Fruit fly (Drosophila melanogaster): ENCODE data around the gene sty.

The sty gene

dm6 chr3L:3396056-3396455, 28.7 kb downstream of the sty start (continued):
- TF ChIP-seq CG7372 (GFP tag; IDR thresholded peaks at IDR 0.05) (peak; percentile 51; the same call in 1 of the 2 replicates), Lim3 (GFP tag; IDR thresholded peaks at IDR 0.05) (no peak), gro (GFP tag; optimal IDR thresholded peaks at IDR 0.05) (no peak), Lhr (GFP tag; optimal IDR thresholded peaks at IDR 0.05) (peak; percentile 88), CG7745 (tag; optimal IDR thresholded peaks at IDR 0.05) (peak; percentile 78), ems (GFP tag; optimal IDR thresholded peaks at IDR 0.05) (peak; percentile 76), CG10321 (GFP tag; IDR thresholded peaks at IDR 0.05) (no peak), disco-r (GFP tag; optimal IDR thresholded peaks at IDR 0.05) (peak; percentile 48), Mrtf (GFP tag; IDR thresholded peaks at IDR 0.05) (peak; percentile 69; the same call in 2 of the 3 replicates), gfzf (GFP tag; optimal IDR thresholded peaks at IDR 0.05) (no peak), CG8290 (GFP tag; optimal IDR thresholded peaks at IDR 0.05) (peak; percentile 91), CG8290 (tag; optimal IDR thresholded peaks at IDR 0.05) (peak in 1 of 2 experiments; percentile 83), Bdp1 (GFP tag; optimal IDR thresholded peaks at IDR 0.05) (peak; percentile 68), nau (GFP tag; optimal IDR thresholded peaks at IDR 0.05) (peak; percentile 51), E2f1 (GFP tag; IDR thresholded peaks at IDR 0.05) (peak; percentile 61; the same call in 1 of the 2 replicates), ssp (GFP tag; IDR thresholded peaks at IDR 0.05) (peak; percentile 66), sima (GFP tag; optimal IDR thresholded peaks at IDR 0.05) (peak; percentile 42), sim (GFP tag; IDR thresholded peaks at IDR 0.05) (peak; percentile 86), bcd (GFP tag; optimal IDR thresholded peaks at IDR 0.05) (peak; percentile 83), CG8388 (GFP tag; optimal IDR thresholded peaks at IDR 0.05) (peak; percentile 93), dpn (GFP tag; optimal IDR thresholded peaks at IDR 0.05) (peak; percentile 74 to 84), NC2β (GFP tag; optimal IDR thresholded peaks at IDR 0.05) (peak; percentile 86), Jarid2 (GFP tag; optimal IDR thresholded peaks at IDR 0.05) (peak; percentile 48), CG3995 (GFP tag; optimal IDR thresholded peaks at IDR 0.05) (no peak), Chrac-16 (GFP tag; optimal IDR thresholded peaks at IDR 0.05) (peak; percentile 88), CG16813 (GFP tag; IDR thresholded peaks at IDR 0.05; ENCODE audit: partially characterized antibody) (no peak), ken (GFP tag; IDR thresholded peaks at IDR 0.05) (peak; percentile 83; the same call in 2 of the 3 replicates), CG10366 (GFP tag; IDR thresholded peaks at IDR 0.05) (peak; percentile 76), CG7987 (GFP tag; optimal IDR thresholded peaks at IDR 0.05) (peak; percentile 21), Trl (optimal IDR thresholded peaks at IDR 0.05) (no peak), Trl (GFP tag; optimal IDR thresholded peaks at IDR 0.05) (peak; percentile 75), lilli (GFP tag; optimal IDR thresholded peaks at IDR 0.05) (peak; percentile 59), schlank (tag; optimal IDR thresholded peaks at IDR 0.05) (no peak), CG17912 (GFP tag; optimal IDR thresholded peaks at IDR 0.05) (no peak), CG12744 (GFP tag; optimal IDR thresholded peaks at IDR 0.05) (peak; percentile 59), Adf1 (GFP tag; IDR thresholded peaks at IDR 0.05) (no peak), lab (GFP tag; optimal IDR thresholded peaks at IDR 0.05) (peak; percentile 73), CG6791 (GFP tag; IDR thresholded peaks at IDR 0.05; ENCODE audit: partially characterized antibody) (no peak), ttk (GFP tag; IDR thresholded peaks at IDR 0.05) (peak; percentile 70), NFAT (GFP tag; IDR thresholded peaks at IDR 0.05) (no peak), ase (GFP tag; IDR thresholded peaks at IDR 0.05) (peak; percentile 70; the same call in 1 of the 3 replicates), zfh1 (GFP tag; IDR thresholded peaks at IDR 0.05) (peak; percentile 94), prd (optimal IDR thresholded peaks at IDR 0.05) (no peak), prd (GFP tag; IDR thresholded peaks at IDR 0.05) (peak; percentile 89), dmrt99B (tag; optimal IDR thresholded peaks at IDR 0.05) (peak; percentile 89), CG7786 (GFP tag; optimal IDR thresholded peaks at IDR 0.05) (peak; percentile 47), CG10565 (GFP tag; optimal IDR thresholded peaks at IDR 0.05) (peak; percentile 42), p53 (GFP tag; optimal IDR thresholded peaks at IDR 0.05) (peak; percentile 39), Sry-δ (GFP tag; optimal IDR thresholded peaks at IDR 0.05) (peak; percentile 40), Pdp1 (GFP tag; optimal IDR thresholded peaks at IDR 0.05) (peak; percentile 71 to 79), her (GFP tag; optimal IDR thresholded peaks at IDR 0.05) (no peak), nerfin-1 (tag; optimal IDR thresholded peaks at IDR 0.05) (peak; percentile 93)
